Worm (Caenorhabditis elegans): ENCODE data around the gene snpc-3.1.

snpc-3.1 gene

DNA sequence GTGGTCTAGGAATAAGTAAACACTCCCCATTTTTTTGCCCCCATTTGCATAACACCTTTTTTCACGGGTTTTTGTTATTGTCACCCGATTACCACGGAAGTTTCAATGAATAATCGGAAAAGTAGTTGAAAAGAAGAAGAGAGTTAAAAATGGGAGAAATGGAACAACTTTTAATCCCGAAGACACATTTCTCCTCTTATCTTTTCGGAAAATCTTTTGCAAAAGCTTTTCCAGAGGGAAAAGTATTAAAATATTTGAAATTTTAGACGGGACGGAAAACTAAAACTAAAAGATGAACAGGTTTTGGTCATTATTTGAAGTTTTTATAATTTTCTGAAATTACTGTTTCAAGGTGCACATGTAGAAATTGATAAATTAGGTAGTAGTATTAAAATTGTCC lies 33.0 kb upstream of the snpc-3.1 start:
- TF ChIP-seq cnd-1 (tag; optimal IDR thresholded peaks at IDR 0.05) (no peak), nhr-76 (tag; optimal IDR thresholded peaks at IDR 0.05) (no peak), pha-4 (tag; optimal IDR thresholded peaks at IDR 0.05) (no peak), tbx-8 (GFP tag; optimal IDR thresholded peaks at IDR 0.05) (no peak), lsy-2 (tag; optimal IDR thresholded peaks at IDR 0.05) (no peak), ztf-11 (tag; optimal IDR thresholded peaks at IDR 0.05) (no peak), bed-3 (GFP tag; optimal IDR thresholded peaks at IDR 0.05) (no peak), elt-1 (tag; optimal IDR thresholded peaks at IDR 0.05; ENCODE audit: borderline replicate concordance, insufficient read depth) (no peak), nhr-237 (tag; optimal IDR thresholded peaks at IDR 0.05) (no peak), ceh-39 (tag; optimal IDR thresholded peaks at IDR 0.05) (no peak), mls-2 (tag; optimal IDR thresholded peaks at IDR 0.05) (no peak), unc-120 (tag; optimal IDR thresholded peaks at IDR 0.05; ENCODE audit: poor library complexity, severe bottlenecking) (no peak), nhr-12 (tag; optimal IDR thresholded peaks at IDR 0.05) (no peak), unc-39 (tag; optimal IDR thresholded peaks at IDR 0.05) (no peak), elt-3 (tag; optimal IDR thresholded peaks at IDR 0.05) (no peak), ham-2 (GFP tag; optimal IDR thresholded peaks at IDR 0.05) (no peak), blmp-1 (tag; optimal IDR thresholded peaks at IDR 0.05) (no peak)

DNA sequence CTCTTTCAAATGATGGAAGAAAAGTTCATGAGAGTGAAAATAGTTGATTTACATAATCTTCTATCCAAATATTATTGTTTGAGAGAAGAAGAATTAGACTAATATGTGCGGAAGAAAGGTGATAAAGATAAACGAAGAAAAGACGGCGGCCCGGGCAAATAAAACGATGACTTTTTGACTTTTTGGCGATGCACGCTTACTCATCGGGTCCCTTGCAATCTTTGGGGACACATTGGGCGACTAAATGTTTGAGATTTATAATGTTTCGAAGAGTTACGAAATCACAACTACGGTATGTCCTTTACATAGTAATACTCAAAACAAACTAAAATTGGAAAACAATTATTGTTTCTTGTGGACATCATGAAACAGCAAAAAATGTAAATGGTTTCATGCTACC lies 28.7 kb upstream of the snpc-3.1 start:
- no peak for TF ChIP-seq ceh-39 (tag; optimal IDR thresholded peaks at IDR 0.05)
- TF ChIP-seq ztf-11 (tag; optimal IDR thresholded peaks at IDR 0.05): no peak
- TF ChIP-seq unc-120 (tag; optimal IDR thresholded peaks at IDR 0.05; ENCODE audit: poor library complexity, severe bottlenecking): no peak
- TF ChIP-seq flh-1 (GFP tag; optimal IDR thresholded peaks at IDR 0.05): no peak
- no peak for TF ChIP-seq lin-13 (tag; optimal IDR thresholded peaks at IDR 0.05)
- no peak for TF ChIP-seq bed-3 (GFP tag; optimal IDR thresholded peaks at IDR 0.05)
- no peak for TF ChIP-seq sem-2 (GFP tag; optimal IDR thresholded peaks at IDR 0.05)
- TF ChIP-seq tbx-8 (GFP tag; optimal IDR thresholded peaks at IDR 0.05): no peak
- no peak for TF ChIP-seq ces-1 (GFP tag; optimal IDR thresholded peaks at IDR 0.05)
- TF ChIP-seq ceh-83 (GFP tag; optimal IDR thresholded peaks at IDR 0.05): no peak
- TF ChIP-seq ceh-43 (GFP tag; optimal IDR thresholded peaks at IDR 0.05): no peak
- no peak for TF ChIP-seq unc-39 (tag; optimal IDR thresholded peaks at IDR 0.05)
- no peak for TF ChIP-seq elt-1 (tag; optimal IDR thresholded peaks at IDR 0.05; ENCODE audit: borderline replicate concordance, insufficient read depth)
- no peak for TF ChIP-seq nhr-28 (tag; optimal IDR thresholded peaks at IDR 0.05)
- TF ChIP-seq mab-5 (tag; optimal IDR thresholded peaks at IDR 0.05): no peak

DNA sequence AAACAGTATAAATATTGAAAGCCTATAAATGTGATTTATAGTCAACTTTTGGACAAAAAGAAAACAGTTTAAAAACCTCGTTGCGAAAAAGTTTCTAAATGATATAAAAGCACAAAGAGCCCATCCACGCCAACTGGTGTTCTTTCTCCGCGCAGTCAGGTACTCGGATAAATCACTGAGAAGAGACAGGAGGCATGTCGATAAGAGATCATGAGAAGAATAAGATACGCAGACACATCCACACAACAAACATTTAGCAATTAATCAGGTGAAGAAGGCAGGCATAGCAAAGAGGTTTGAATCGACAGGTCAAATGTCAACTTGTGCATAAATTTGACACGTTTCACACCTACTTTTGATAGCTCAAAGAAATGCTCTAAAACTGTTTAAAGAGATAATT lies 21.7 kb upstream of the snpc-3.1 start:
- TF ChIP-seq hlh-1 (tag; optimal IDR thresholded peaks at IDR 0.05) (peak; percentile 90), nhr-2 (tag; optimal IDR thresholded peaks at IDR 0.05) (peak; percentile 18), unc-120 (tag; optimal IDR thresholded peaks at IDR 0.05; ENCODE audit: poor library complexity, severe bottlenecking) (peak; percentile 69), nhr-237 (tag; optimal IDR thresholded peaks at IDR 0.05) (no peak), unc-62 (GFP tag; optimal IDR thresholded peaks at IDR 0.05) (peak; percentile 97)

DNA sequence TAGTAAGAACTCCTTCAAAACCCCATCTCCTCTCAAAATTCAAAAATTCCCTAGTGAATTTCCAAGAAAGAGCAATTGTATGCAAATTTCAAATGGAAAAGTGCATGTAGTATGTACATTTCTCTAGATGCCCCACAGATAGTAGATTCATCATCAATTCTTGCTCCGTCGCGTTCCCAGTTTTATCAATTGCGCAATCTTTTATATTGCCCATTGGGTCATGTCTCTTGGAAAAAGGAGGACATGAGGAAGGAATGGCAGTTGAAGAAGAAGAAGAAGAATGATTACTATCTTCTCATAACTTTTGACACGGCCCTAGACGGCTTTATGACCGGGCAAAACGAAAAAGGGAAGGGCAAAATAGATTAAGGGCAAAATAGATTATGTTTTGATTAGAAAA lies 20.6 kb upstream of the snpc-3.1 start:
- TF ChIP-seq elt-1 (tag; optimal IDR thresholded peaks at IDR 0.05; ENCODE audit: borderline replicate concordance, insufficient read depth) (peak; percentile 79), sptf-1 (tag; optimal IDR thresholded peaks at IDR 0.05) (no peak), zip-8 (tag; optimal IDR thresholded peaks at IDR 0.05) (peak; percentile 45), mep-1 (tag; optimal IDR thresholded peaks at IDR 0.05) (no peak), ces-1 (GFP tag; optimal IDR thresholded peaks at IDR 0.05) (peak; percentile 53), nhr-2 (tag; optimal IDR thresholded peaks at IDR 0.05) (peak; percentile 69), nhr-28 (tag; optimal IDR thresholded peaks at IDR 0.05) (no peak), sem-2 (GFP tag; optimal IDR thresholded peaks at IDR 0.05) (no peak), unc-62 (GFP tag; optimal IDR thresholded peaks at IDR 0.05) (peak; percentile 50)

DNA sequence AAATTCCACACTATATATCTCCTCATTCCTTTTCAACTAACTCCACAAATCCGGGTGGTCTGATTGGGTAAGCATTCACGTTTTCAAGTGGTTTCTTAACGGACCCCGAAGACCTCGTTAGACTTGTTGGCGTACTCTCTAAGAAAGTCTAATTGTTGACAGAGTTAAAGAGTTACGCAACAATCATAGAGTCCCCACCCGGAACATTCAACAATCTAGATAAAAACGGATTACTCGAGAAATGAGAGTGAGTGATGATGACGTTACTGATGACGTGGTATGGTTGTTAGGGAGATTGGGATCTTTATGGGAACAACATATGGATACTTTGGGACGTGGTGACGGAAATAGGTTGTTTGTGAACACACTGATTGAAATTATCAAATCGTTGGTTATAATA lies 16.6 kb upstream of the snpc-3.1 start:
- TF ChIP-seq mep-1 (tag; optimal IDR thresholded peaks at IDR 0.05): no peak
- TF ChIP-seq ceh-39 (tag; optimal IDR thresholded peaks at IDR 0.05): no peak
- TF ChIP-seq zip-8 (tag; optimal IDR thresholded peaks at IDR 0.05): peak; percentile 53
- TF ChIP-seq ces-1 (GFP tag; optimal IDR thresholded peaks at IDR 0.05): peak; percentile 88
- peak; percentile 84 for TF ChIP-seq nhr-2 (tag; optimal IDR thresholded peaks at IDR 0.05)
- TF ChIP-seq elt-1 (tag; optimal IDR thresholded peaks at IDR 0.05; ENCODE audit: borderline replicate concordance, insufficient read depth): peak; percentile 46
